Fruit fly (Drosophila melanogaster): ENCODE results near the gene Lgr3.

Gene Lgr3

DNA sequence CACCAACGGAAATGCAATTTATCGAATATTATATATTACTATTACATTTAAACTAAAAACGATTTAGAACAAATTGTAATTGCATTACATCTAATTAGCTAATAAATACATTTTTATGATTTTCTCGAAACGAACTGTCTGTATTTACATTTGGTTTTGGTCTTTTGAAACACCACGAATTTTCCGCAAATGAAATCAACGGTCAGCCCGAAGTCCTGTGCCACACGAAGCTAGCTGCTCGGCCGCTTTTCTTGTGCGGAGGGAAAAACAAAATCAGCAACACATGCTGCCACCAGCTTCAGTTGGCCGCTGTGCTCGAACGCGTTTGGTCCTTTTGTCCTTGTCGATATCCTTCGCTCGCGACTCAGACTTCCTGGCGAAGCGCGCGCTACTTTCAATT, at the start of gene Lgr3:
Gene Lgr3, plus strand, starts transcription at position 301 of the 400 bp plus-strand sequence.
- no peak for TF ChIP-seq noc (tag; optimal IDR thresholded peaks at IDR 0.05)

- TF ChIP-seq noc (tag; optimal IDR thresholded peaks at IDR 0.05), result no peak
Observed at dm6 chr3R:25618114-25618513, 47.5 kb upstream of the Lgr3 start, which contains the start of gene CG5071. TSS of gene CG5071 (plus strand) at chr3R:25618414.

- TF ChIP-seq noc (tag; optimal IDR thresholded peaks at IDR 0.05), result no peak
Observed at dm6 chr3R:25623800-25624791, 41.5 kb upstream of the Lgr3 start, which contains the start of gene Npl4. TSS of gene Npl4 (minus strand) at chr3R:25624662.

- TF ChIP-seq noc (tag; optimal IDR thresholded peaks at IDR 0.05), result no peak
Observed at dm6 chr3R:25625940-25626624, 39.5 kb upstream of the Lgr3 start.

dm6 chr3R:25626625-25627275, 38.9 kb upstream of the Lgr3 start, which contains the start of gene Ssadh:
TSS of gene Ssadh (minus strand) at chr3R:25626924.
- no peak for TF ChIP-seq noc (tag; optimal IDR thresholded peaks at IDR 0.05)

DNA sequence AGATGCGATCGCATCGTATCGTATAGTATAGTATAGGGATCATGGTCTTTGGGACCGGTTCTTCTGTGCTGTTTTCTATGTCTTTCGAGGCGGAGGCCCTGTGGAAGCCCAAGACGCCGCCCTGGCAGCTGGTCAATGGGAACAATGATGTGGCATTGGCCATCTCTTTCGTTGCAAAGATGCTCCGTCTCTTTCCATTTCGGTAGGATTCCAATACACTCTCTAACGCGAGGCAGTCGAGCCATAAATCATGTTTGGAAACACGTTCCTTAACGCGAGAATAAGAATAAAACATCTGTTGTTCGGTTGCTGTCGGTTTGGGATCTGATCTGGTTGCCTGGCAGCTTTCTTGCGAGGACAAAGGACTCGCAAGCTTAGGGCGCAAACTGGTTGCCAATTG, 37.0 kb upstream of the Lgr3 start:
- no peak for TF ChIP-seq noc (tag; optimal IDR thresholded peaks at IDR 0.05)

DNA sequence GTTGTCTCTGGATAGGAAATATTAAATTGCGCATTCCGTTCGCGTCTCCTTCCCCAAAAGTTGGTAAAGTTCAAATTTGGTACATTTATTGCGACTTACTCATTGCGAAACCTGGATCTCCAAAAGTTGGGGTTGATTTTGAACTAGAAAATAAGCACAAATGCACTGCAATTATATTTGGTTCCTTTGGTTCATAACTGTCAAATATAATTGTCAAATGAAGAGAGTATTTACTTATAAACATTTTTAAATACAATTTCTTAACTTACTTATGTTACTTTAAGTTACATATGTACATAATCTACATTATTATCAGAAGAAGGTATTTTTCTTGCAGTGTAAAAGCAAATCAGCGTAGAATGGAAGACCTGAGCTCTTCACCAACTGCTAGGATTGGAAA, 35.1 kb upstream of the Lgr3 start:
- TF ChIP-seq noc (tag; optimal IDR thresholded peaks at IDR 0.05), result no peak

- TF ChIP-seq noc (tag; optimal IDR thresholded peaks at IDR 0.05), result no peak
Observed at dm6 chr3R:25631079-25631478, 34.5 kb upstream of the Lgr3 start.

DNA sequence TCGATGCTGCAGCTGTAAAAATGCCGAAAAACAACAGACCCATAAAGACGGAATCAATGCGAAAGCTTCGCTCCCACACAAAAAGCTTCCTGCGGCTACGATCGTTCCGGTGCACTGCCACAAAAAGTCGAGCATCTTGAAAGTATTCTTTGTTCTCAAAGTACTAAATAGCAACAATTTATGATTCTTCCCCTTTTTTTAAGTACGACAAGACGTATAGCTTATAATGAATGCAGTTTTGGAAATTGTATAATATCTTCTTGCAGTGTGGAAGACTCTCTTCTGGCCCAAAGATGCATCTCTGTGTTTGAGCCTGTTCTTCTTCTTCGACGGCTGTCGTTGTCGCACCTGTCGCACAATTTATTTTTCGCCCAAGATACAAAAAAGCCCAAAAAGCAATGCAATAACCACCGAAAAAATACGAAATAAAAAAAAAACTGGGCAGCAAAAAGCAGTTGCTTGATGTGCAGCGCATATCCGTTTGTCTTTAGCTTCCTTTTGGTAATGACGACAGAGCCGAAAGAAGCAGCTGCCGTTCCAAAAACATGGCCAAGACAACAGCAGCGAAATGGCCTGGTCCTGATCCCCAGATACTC, 31.6 kb upstream of the Lgr3 start:
- TF ChIP-seq noc (tag; optimal IDR thresholded peaks at IDR 0.05), result no peak

- no peak for TF ChIP-seq noc (tag; optimal IDR thresholded peaks at IDR 0.05)
Observed at dm6 chr3R:25637294-25638174, 28.1 kb upstream of the Lgr3 start, which contains the start of gene jigr1. TSS of gene jigr1 (plus strand) at chr3R:25637843.

DNA sequence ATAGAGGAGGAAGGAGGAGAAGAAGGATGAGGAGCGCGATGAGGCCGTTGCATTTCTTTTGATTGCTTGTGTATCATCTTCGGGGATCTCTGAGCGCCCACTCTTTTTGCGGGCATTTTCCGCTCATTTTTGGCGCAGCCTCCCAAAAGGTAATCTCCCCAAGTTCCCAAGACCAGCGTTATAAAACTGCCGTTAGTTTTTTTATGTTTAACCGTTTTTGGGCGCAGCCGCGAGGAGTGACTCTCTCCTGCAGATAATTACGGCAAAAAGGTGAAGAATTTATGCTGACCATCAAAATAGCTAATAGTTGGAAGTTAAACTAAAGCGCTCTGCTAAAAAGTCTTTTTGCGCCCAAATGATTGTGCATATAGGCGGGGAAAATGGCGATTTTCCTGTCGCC, 27.2 kb upstream of the Lgr3 start:
- no peak for TF ChIP-seq noc (tag; optimal IDR thresholded peaks at IDR 0.05)

DNA sequence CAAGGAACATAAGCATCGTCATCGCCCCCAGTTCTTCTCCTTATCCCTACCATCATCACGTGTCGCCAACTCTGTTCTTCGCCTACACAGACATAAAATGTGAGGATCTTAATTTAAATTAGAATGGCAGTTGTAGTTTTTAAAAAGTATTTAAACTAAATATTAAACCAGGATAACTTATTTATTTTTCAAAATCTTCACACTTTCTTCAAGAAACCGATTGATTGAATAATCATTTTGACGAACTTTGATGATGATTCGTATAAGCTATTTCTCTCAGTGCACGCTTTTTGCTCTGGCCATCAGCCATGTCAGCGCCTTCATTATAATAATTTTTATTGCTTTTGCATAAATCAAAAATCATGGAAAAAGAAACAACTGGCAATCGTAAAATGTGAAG, 26.6 kb upstream of the Lgr3 start:
- no peak for TF ChIP-seq noc (tag; optimal IDR thresholded peaks at IDR 0.05)

- peak; percentile 5 for TF ChIP-seq noc (tag; optimal IDR thresholded peaks at IDR 0.05)
Observed at dm6 chr3R:25640463-25640862, 25.1 kb upstream of the Lgr3 start.

dm6 chr3R:25644172-25644571, 21.4 kb upstream of the Lgr3 start:
- TF ChIP-seq noc (tag; optimal IDR thresholded peaks at IDR 0.05), result no peak

All from whole organism, larva.